Worm (Caenorhabditis elegans) whole organism, L2 larva: ENCODE results near the gene set-31.

Source experiments
- ceh-82 ChIP-seq: fragments of 150-350 bp; optimal IDR thresholded peaks from 2 replicates; lab custom pipeline; 2014; ENCODE audit warnings: missing biosample characterization, missing genetic modification characterization
- elt-1 ChIP-seq: fragments of 150-350 bp; optimal IDR thresholded peaks from 2 replicates; lab custom pipeline; 2014; ENCODE audit warnings: missing biosample characterization, missing genetic modification characterization
- lin-11 ChIP-seq: fragments of 150-350 bp; sonication (generic microtip); optimal IDR thresholded peaks from 2 replicates; lab custom pipeline; 2014; ENCODE audit warnings: missing biosample characterization, missing genetic modification characterization, inconsistent platforms, mixed read lengths
- ztf-4 ChIP-seq: fragments of 150-350 bp; optimal IDR thresholded peaks from 2 replicates; lab custom pipeline; 2014; ENCODE audit warnings: missing biosample characterization, missing genetic modification characterization

DNA sequence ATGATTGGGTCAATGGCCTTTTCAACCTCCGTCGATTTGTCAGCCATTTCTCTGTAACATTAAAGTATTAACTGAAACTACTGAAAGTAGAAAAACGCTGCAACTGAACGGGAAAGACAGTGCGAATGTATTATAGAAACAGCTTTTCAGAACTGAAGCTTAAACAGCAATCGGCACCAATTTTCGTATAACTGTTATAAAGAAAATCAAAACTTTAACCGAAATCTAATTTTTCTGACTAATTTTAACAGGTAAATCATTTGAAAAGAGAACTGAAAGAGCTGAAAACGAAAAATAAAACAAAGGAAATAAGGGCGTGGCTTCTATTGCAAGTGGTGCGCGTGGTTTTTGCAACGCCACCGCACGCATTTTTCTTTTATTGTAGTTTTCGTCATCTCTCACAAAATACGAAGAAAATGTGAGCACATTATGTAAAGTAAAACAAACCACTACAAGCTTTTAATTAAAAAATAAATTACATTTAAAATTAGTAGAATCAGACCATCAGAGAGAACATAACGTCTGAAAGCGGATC is 7.3 kb downstream of the set-31 start, which contains the start of gene rrsr-1:
- TF ChIP-seq ceh-82 (no peak), lin-11 (peak; percentile 38), elt-1 (tag; lab: Kevin White, UChicago) (no peak), ztf-4 (tag; lab: Kevin White, UChicago) (no peak)
